Fruit fly (Drosophila melanogaster) whole organism, prepupa: ENCODE measurements around the gene CG13272.

Source experiments
- CG10669 ChIP-seq: fragments of 200-800 bp; sonication (Bioruptor generic); optimal IDR thresholded peaks from 3 replicates; lab custom pipeline; 2018; ENCODE audit warnings: missing biosample characterization, mild to moderate bottlenecking, missing genetic modification characterization, moderate library complexity
- CG15336 ChIP-seq: fragments of 200-800 bp; sonication (Bioruptor generic); IDR thresholded peaks from 2 replicates; pipeline ENCODE4 v1.3.6; 2022; ENCODE audit warnings: missing biosample characterization, missing genetic modification characterization
- CG1621 ChIP-seq: fragments of 200-800 bp; sonication (Bioruptor generic); optimal IDR thresholded peaks from 3 replicates; lab custom pipeline; 2018; ENCODE audit warnings: missing biosample characterization, mild to moderate bottlenecking, missing genetic modification characterization
- CG3032 ChIP-seq: fragments of 200-800 bp; optimal IDR thresholded peaks from 2 replicates; lab custom pipeline; 2019; ENCODE audit warnings: missing biosample characterization, mild to moderate bottlenecking, missing genetic modification characterization, moderate library complexity
- CG31627 ChIP-seq: fragments of 200-800 bp; sonication (Bioruptor generic); optimal IDR thresholded peaks from 3 replicates; lab custom pipeline; 2016; ENCODE audit warnings: missing biosample characterization, missing genetic modification characterization
- CG32006 ChIP-seq: fragments of 200-800 bp; sonication (Bioruptor generic); optimal IDR thresholded peaks from 3 replicates; lab custom pipeline; 2017; ENCODE audit warnings: missing biosample characterization, mild to moderate bottlenecking, missing genetic modification characterization
- CG4318 ChIP-seq: fragments of 200-800 bp; sonication (Bioruptor generic); optimal IDR thresholded peaks from 3 replicates; lab custom pipeline; 2017; ENCODE audit warnings: missing biosample characterization, mild to moderate bottlenecking, missing genetic modification characterization
- CG6163 ChIP-seq: fragments of 200-800 bp; sonication (Bioruptor generic); IDR thresholded peaks from 3 replicates; pipeline ENCODE4 v1.3.6; 2022; ENCODE audit warnings: missing biosample characterization, missing genetic modification characterization
- CG6276 ChIP-seq: fragments of 200-800 bp; sonication (Bioruptor generic); optimal IDR thresholded peaks from 2 replicates; lab custom pipeline; 2017; ENCODE audit warnings: missing biosample characterization, mild to moderate bottlenecking, missing genetic modification characterization
- CG6792 ChIP-seq: fragments of 200-800 bp; sonication (Bioruptor generic); optimal IDR thresholded peaks from 3 replicates; lab custom pipeline; 2016; ENCODE audit warnings: missing biosample characterization, missing genetic modification characterization
- CG6854 ChIP-seq: fragments of 200-800 bp; sonication (Bioruptor generic); optimal IDR thresholded peaks from 2 replicates; lab custom pipeline; 2017; ENCODE audit warnings: missing biosample characterization, mild to moderate bottlenecking, missing genetic modification characterization
- CG7368 ChIP-seq: fragments of 200-800 bp; sonication (Bioruptor generic); optimal IDR thresholded peaks from 3 replicates; lab custom pipeline; 2016; ENCODE audit warnings: missing biosample characterization, missing genetic modification characterization
- CG8119 ChIP-seq: fragments of 200-800 bp; sonication (Bioruptor generic); IDR thresholded peaks from 3 replicates; pipeline ENCODE4 v1.3.6; 2022; ENCODE audit warnings: missing biosample characterization, missing genetic modification characterization
- CG8319 ChIP-seq: fragments of 200-800 bp; sonication (Bioruptor generic); optimal IDR thresholded peaks from 3 replicates; lab custom pipeline; 2016; ENCODE audit warnings: missing biosample characterization, missing genetic modification characterization
- CG8632 ChIP-seq: fragments of 200-800 bp; sonication (Bioruptor generic); optimal IDR thresholded peaks from 3 replicates; lab custom pipeline; 2016; ENCODE audit warnings: missing biosample characterization, missing genetic modification characterization
- CG9139 ChIP-seq: fragments of 200-800 bp; sonication (Bioruptor generic); optimal IDR thresholded peaks from 3 replicates; lab custom pipeline; 2017; ENCODE audit warnings: missing biosample characterization, mild to moderate bottlenecking, missing genetic modification characterization
- Eip78C ChIP-seq: fragments of 200-800 bp; sonication (Bioruptor generic); peaks from one replicate; lab custom pipeline; 2016; ENCODE audit warnings: missing biosample characterization, missing genetic modification characterization
- Eip93F ChIP-seq: fragments of 200-800 bp; sonication (Bioruptor generic); optimal IDR thresholded peaks from 2 replicates; lab custom pipeline; 2016; ENCODE audit warnings: missing biosample characterization, mild to moderate bottlenecking, missing genetic modification characterization
- Ets96B ChIP-seq: fragments of 200-800 bp; optimal IDR thresholded peaks from 2 replicates; lab custom pipeline; 2019; ENCODE audit warnings: missing biosample characterization, mild to moderate bottlenecking, missing genetic modification characterization, moderate library complexity
- Gug ChIP-seq: fragments of 200-800 bp; sonication (Bioruptor generic); IDR thresholded peaks from 2 replicates; pipeline ENCODE4 v1.3.6; 2022; ENCODE audit warnings: missing biosample characterization, missing genetic modification characterization
- Hr39 ChIP-seq: fragments of 200-800 bp; sonication (Bioruptor generic); optimal IDR thresholded peaks from 2 replicates; lab custom pipeline; 2016; ENCODE audit warnings: missing biosample characterization, missing genetic modification characterization
- Hr4 ChIP-seq: fragments of 200-800 bp; sonication (Bioruptor generic); optimal IDR thresholded peaks from 3 replicates; lab custom pipeline; 2016; ENCODE audit warnings: missing biosample characterization, missing genetic modification characterization
- Lpt ChIP-seq: fragments of 200-800 bp; sonication (Bioruptor generic); optimal IDR thresholded peaks from 3 replicates; lab custom pipeline; 2016; ENCODE audit warnings: missing biosample characterization, missing genetic modification characterization
- Met ChIP-seq: fragments of 200-800 bp; sonication (Bioruptor generic); optimal IDR thresholded peaks from 3 replicates; lab custom pipeline; 2016; ENCODE audit warnings: missing biosample characterization, missing genetic modification characterization
- OdsH ChIP-seq: fragments of 200-800 bp; sonication (Bioruptor generic); optimal IDR thresholded peaks from 3 replicates; lab custom pipeline; 2016; ENCODE audit warnings: missing biosample characterization, missing genetic modification characterization
- Smox ChIP-seq: fragments of 200-800 bp; sonication (Bioruptor generic); optimal IDR thresholded peaks from 3 replicates; lab custom pipeline; 2016; ENCODE audit warnings: missing biosample characterization, missing genetic modification characterization
- Sox14 ChIP-seq: fragments of 200-800 bp; sonication (Bioruptor generic); optimal IDR thresholded peaks from 3 replicates; lab custom pipeline; 2016; ENCODE audit warnings: missing biosample characterization, missing genetic modification characterization
- achi ChIP-seq: fragments of 200-800 bp; sonication (Bioruptor generic); optimal IDR thresholded peaks from 3 replicates; lab custom pipeline; 2016; ENCODE audit warnings: missing biosample characterization, missing genetic modification characterization
- acj6 ChIP-seq: fragments of 200-800 bp; sonication (Bioruptor generic); optimal IDR thresholded peaks from 3 replicates; lab custom pipeline; 2016; ENCODE audit warnings: missing biosample characterization, missing genetic modification characterization
- cyc ChIP-seq: fragments of 200-800 bp; sonication (Bioruptor generic); optimal IDR thresholded peaks from 3 replicates; lab custom pipeline; 2016; ENCODE audit warnings: missing biosample characterization, missing genetic modification characterization
- eg ChIP-seq: fragments of 200-800 bp; sonication (Bioruptor generic); IDR thresholded peaks from 3 replicates; pipeline ENCODE4 v1.3.6; 2022; ENCODE audit warnings: missing biosample characterization, missing genetic modification characterization
- fd59A ChIP-seq: fragments of 200-800 bp; sonication (Bioruptor generic); optimal IDR thresholded peaks from 2 replicates; lab custom pipeline; 2017; ENCODE audit warnings: missing biosample characterization, mild to moderate bottlenecking, missing genetic modification characterization, missing genetic modification reagents
- fd85E ChIP-seq: fragments of 200-800 bp; sonication (Bioruptor generic); optimal IDR thresholded peaks from 3 replicates; lab custom pipeline; 2016; ENCODE audit warnings: missing biosample characterization, missing genetic modification characterization
- net ChIP-seq: fragments of 200-800 bp; sonication (Bioruptor generic); optimal IDR thresholded peaks from 3 replicates; lab custom pipeline; 2016; ENCODE audit warnings: missing biosample characterization, missing genetic modification characterization
- pdm3 ChIP-seq: fragments of 200-800 bp; sonication (Bioruptor generic); optimal IDR thresholded peaks from 3 replicates; lab custom pipeline; 2016; ENCODE audit warnings: missing biosample characterization, missing genetic modification characterization
- salr ChIP-seq, 2 experiments: fragments of 200-800 bp; sonication (Bioruptor generic); optimal IDR thresholded peaks; 3 replicates each; lab custom pipeline; 2016 to 2018; ENCODE audit warnings: missing biosample characterization in 2 of 2, missing genetic modification characterization in 2 of 2, mild to moderate bottlenecking in 1 of 2
- spab ChIP-seq: fragments of 200-800 bp; sonication (Bioruptor generic); optimal IDR thresholded peaks from 2 replicates; lab custom pipeline; 2017; ENCODE audit warnings: missing biosample characterization, mild to moderate bottlenecking, missing genetic modification characterization, missing genetic modification reagents
- ss ChIP-seq, 2 experiments: fragments of 200-800 bp; sonication (Bioruptor generic); optimal IDR thresholded peaks; 2 replicates in 1 of 2; 3 replicates in 1 of 2; lab custom pipeline; 2017 to 2018; ENCODE audit warnings: mild to moderate bottlenecking in 2 of 2, missing biosample characterization in 2 of 2, missing genetic modification characterization in 2 of 2, moderate library complexity in 1 of 2
- svp ChIP-seq: fragments of 200-800 bp; sonication (Bioruptor generic); peaks from one replicate; lab custom pipeline; 2016; ENCODE audit warnings: missing biosample characterization, missing genetic modification characterization
- vri ChIP-seq: fragments of 200-800 bp; sonication (Bioruptor generic); optimal IDR thresholded peaks from 3 replicates; lab custom pipeline; 2016; ENCODE audit warnings: missing biosample characterization, mild to moderate bottlenecking, missing genetic modification characterization

Gene CG13272

DNA sequence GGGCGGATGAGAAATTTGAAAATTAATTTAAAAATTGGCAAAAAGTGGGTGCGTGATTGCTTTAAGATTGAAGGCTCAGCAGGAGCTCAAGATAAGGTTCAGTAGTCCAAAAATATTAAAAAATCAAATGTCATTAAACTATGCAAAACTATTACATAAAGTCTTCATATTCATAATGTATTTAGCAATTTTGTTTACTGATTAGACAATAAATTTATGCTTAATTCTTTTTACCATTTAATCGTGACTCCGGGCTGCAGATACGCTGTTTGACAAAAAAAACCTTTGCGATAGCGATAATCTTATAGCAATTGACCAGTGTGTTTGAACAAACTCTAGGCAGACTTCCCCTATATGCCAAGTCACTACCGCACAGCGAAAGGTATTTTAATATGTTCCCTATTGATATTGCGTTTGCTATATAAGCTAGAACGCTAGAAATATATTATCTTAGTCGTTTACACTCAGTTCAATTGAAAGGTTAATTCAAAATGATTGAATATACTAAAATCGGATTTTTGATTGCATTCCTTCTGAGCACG is 8.5 kb upstream of the CG13272 start, which contains the start of gene Ugt37E1:
TSS of gene Ugt37E1 (plus strand) at position 492 of the 542 bp plus-strand sequence.
- no peak for TF ChIP-seq spab
- TF ChIP-seq Gug: no peak
- TF ChIP-seq fd59A (GFP tag; lab: Kevin White, UChicago): no peak
- TF ChIP-seq Eip78C (GFP tag; lab: Kevin White, UChicago): no peak
- TF ChIP-seq CG1621: no peak
- TF ChIP-seq CG15336: no peak
- TF ChIP-seq pdm3 (GFP tag; lab: Kevin White, UChicago): no peak
- no peak for TF ChIP-seq acj6 (GFP tag; lab: Kevin White, UChicago)
- TF ChIP-seq Smox (GFP tag; lab: Kevin White, UChicago): no peak
- no peak for TF ChIP-seq Hr4 (GFP tag; lab: Kevin White, UChicago)
- TF ChIP-seq CG10669 (GFP tag; lab: Kevin White, UChicago): no peak
- TF ChIP-seq salr (GFP tag; optimal IDR thresholded peaks at IDR 0.05; lab: Kevin White, UChicago): no peak
- TF ChIP-seq eg: no peak
- no peak for TF ChIP-seq CG6276 (GFP tag; lab: Kevin White, UChicago)
- no peak for TF ChIP-seq CG3032
- TF ChIP-seq Hr39 (GFP tag; lab: Kevin White, UChicago): no peak
- TF ChIP-seq CG8319 (GFP tag; lab: Kevin White, UChicago): no peak
- TF ChIP-seq, all 60 proteins: peak for 0

DNA sequence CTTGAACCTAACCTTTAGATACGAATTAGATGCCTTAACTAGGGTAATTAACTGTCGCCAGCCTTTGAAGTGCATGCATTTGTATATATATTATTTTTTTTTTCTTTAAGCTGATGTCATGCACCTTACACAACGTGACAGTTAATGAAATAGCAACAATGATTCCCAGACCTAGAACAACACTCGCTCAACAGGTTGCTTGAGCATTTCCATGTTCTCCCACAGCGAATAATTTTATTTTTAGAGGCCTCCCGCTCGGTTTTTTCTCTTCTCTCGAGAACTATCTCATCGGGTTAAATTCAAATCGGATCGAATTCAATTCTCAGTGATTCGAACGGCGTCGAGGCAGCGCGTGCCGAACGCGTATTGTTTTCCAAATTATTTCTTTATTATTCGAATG is 6.0 kb upstream of the CG13272 start, which contains the start of gene Ugt37D1:
TSS of gene Ugt37D1 (plus strand) at position 321 of the 400 bp plus-strand sequence.
- no peak for TF ChIP-seq Smox (GFP tag; lab: Kevin White, UChicago)
- no peak for TF ChIP-seq fd85E (GFP tag; lab: Kevin White, UChicago)
- TF ChIP-seq CG8632 (GFP tag; lab: Kevin White, UChicago): no peak
- no peak for TF ChIP-seq Ets96B (tag; lab: Kevin White, UChicago)
- TF ChIP-seq Hr4 (GFP tag; lab: Kevin White, UChicago): no peak
- no peak for TF ChIP-seq CG31627 (GFP tag; lab: Kevin White, UChicago)
- TF ChIP-seq vri (GFP tag; lab: Kevin White, UChicago): no peak
- no peak for TF ChIP-seq Sox14
- TF ChIP-seq Eip78C (GFP tag; lab: Kevin White, UChicago): peak; percentile 60
- no peak for TF ChIP-seq acj6 (GFP tag; lab: Kevin White, UChicago)
- no peak for TF ChIP-seq net (GFP tag; lab: Kevin White, UChicago)
- no peak for TF ChIP-seq svp (GFP tag; lab: Kevin White, UChicago)
- no peak for TF ChIP-seq achi (GFP tag; lab: Kevin White, UChicago)
- peak in 1 of 2 experiments; percentile 2 for TF ChIP-seq salr (GFP tag; optimal IDR thresholded peaks at IDR 0.05; lab: Kevin White, UChicago)
- no peak for TF ChIP-seq Lpt (GFP tag; lab: Kevin White, UChicago)
- TF ChIP-seq, all 60 proteins: peak for 2

dm6 chr2L:16799496-16799895 is 5.2 kb upstream of the CG13272 start:
- TF ChIP-seq vri (GFP tag; lab: Kevin White, UChicago) (peak; percentile 59), CG7368 (GFP tag; lab: Kevin White, UChicago) (no peak), svp (GFP tag; lab: Kevin White, UChicago) (peak; percentile 48), Ets96B (tag; lab: Kevin White, UChicago) (no peak), CG3032 (no peak)

DNA sequence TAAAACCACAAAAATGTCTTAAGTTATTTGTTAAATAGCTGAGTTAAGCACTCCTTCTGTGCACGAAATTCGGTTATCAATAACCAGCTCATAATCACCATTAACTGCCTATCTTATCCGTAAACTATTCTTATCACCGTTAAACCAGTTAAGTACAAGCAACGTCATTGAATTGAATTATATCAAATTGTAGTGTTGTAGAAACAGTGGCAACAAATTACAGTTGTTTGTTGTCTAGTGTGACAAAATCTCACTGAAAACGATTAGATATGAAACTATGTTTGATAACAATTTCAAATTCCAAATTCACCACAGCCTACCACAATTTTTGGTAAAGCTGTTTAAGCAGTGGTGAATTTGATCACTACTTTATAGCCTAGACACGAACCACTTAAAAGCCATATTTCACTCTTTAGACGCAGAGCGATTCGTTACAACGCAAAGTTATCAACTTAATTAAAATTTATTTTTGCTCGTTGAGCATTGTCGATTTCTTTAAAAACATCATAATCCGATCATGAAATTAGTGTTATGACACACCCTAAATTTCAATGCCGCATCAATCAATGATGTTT is 3.0 kb upstream of the CG13272 start:
- no peak for TF ChIP-seq Sox14
- no peak for TF ChIP-seq CG4318 (GFP tag; lab: Kevin White, UChicago)
- TF ChIP-seq CG7368 (GFP tag; lab: Kevin White, UChicago): no peak
- no peak for TF ChIP-seq CG6854 (GFP tag; lab: Kevin White, UChicago)
- TF ChIP-seq vri (GFP tag; lab: Kevin White, UChicago): no peak
- TF ChIP-seq cyc (GFP tag; lab: Kevin White, UChicago): no peak
- TF ChIP-seq, all 60 proteins: peak for 0

dm6 chr2L:16803638-16804037 is 1.0 kb upstream of the CG13272 start:
- TF ChIP-seq Eip78C (GFP tag; lab: Kevin White, UChicago) (peak; percentile 77), Gug (peak; percentile 49), achi (GFP tag; lab: Kevin White, UChicago) (peak; percentile 32), CG4318 (GFP tag; lab: Kevin White, UChicago) (peak; percentile 46), CG9139 (GFP tag; lab: Kevin White, UChicago) (no peak), vri (GFP tag; lab: Kevin White, UChicago) (no peak), Lpt (GFP tag; lab: Kevin White, UChicago) (peak; percentile 6), CG15336 (peak; percentile 83), OdsH (GFP tag; lab: Kevin White, UChicago) (peak; percentile 17), Eip93F (GFP tag; lab: Kevin White, UChicago) (no peak), CG6792 (no peak), pdm3 (GFP tag; lab: Kevin White, UChicago) (peak; percentile 27), Hr4 (GFP tag; lab: Kevin White, UChicago) (peak; percentile 74), CG32006 (GFP tag; lab: Kevin White, UChicago) (peak; percentile 75), Met (GFP tag; lab: Kevin White, UChicago) (no peak), acj6 (GFP tag; lab: Kevin White, UChicago) (peak; percentile 29), CG6163 (GFP tag; lab: Robert Waterston, UW) (0 out of 3 replicates have a peak, but pooled peaks have one; percentile 36), CG8119 (GFP tag; lab: Robert Waterston, UW) (peak; percentile 83), svp (GFP tag; lab: Kevin White, UChicago) (peak; percentile 65), Ets96B (tag; lab: Kevin White, UChicago) (peak; percentile 9), ss (GFP tag; optimal IDR thresholded peaks at IDR 0.05; lab: Kevin White, UChicago) (no peak)
